Fruit fly (Drosophila melanogaster) ovary, adult (tissue): ENCODE data around the gene CG43373.
"Not testable (repeated sequence)": the region's sequence is repeated elsewhere in the genome, so short reads cannot be mapped to it uniquely, and the experiment has no call there.

Source experiments
- CG17801 ChIP-seq: fragments of 200-800 bp; optimal IDR thresholded peaks from 2 replicates; lab custom pipeline; 2019; ENCODE audit warnings: missing biosample characterization, mild to moderate bottlenecking, missing genetic modification characterization, moderate library complexity; ENCODE audit not compliant: partially characterized antibody

Gene CG43373

DNA sequence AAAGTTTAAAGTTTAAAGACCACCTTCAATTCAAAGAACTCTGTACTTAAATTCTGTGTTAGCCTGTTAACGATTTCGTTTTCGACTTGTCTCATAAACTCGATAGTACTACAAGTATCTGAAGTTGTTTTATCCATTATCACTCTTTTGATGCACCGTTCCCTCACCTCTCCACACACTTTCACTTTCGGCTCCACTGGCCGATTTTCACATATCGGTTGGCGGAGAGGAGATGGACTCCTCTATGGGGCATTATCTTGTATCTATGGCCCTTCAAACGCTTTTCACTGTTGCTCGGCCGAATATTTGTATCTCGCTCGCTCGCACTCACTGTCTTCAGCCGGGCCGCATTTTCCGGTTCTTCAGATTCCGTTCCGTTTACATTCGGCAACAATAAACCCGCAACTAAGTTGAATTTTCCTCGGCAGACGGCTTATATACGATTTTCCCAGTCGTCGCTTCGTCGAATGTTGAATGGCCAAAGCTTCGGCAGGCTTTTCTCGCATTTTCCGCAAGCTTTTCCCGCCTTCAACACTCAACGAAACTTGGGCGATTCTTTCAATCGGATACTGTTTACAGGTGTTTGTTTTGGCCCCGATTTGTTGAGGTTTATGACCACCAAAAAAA is at the start of gene CG43373:
Gene CG43373, minus strand, starts transcription at position 373 of the 627 bp plus-strand sequence.
- TF ChIP-seq CG17801 (GFP tag; lab: Kevin White, UChicago), result no peak

DNA sequence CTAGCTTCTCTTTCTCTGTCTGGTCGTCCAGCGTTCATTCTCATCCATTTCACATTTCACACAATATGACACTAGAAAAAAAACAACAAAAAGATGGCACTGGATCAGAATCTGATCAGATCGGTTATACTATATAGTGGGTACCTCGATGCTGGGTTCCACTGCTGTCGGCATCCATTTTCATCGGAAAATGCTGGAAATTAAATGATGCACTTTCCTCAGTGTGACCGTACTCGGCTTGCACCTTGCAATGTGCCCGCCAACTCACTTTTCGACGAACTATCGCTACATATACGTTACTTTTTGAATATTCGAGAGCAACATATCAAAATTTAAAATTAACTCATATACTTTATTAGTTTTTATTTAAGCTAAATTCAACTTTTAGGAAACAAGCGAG is 47.7 kb upstream of the CG43373 start, which contains the start of gene tra:
Gene tra, minus strand, starts transcription at position 191 of the 400 bp plus-strand sequence.
- TF ChIP-seq CG17801 (GFP tag; lab: Kevin White, UChicago), result no peak

DNA sequence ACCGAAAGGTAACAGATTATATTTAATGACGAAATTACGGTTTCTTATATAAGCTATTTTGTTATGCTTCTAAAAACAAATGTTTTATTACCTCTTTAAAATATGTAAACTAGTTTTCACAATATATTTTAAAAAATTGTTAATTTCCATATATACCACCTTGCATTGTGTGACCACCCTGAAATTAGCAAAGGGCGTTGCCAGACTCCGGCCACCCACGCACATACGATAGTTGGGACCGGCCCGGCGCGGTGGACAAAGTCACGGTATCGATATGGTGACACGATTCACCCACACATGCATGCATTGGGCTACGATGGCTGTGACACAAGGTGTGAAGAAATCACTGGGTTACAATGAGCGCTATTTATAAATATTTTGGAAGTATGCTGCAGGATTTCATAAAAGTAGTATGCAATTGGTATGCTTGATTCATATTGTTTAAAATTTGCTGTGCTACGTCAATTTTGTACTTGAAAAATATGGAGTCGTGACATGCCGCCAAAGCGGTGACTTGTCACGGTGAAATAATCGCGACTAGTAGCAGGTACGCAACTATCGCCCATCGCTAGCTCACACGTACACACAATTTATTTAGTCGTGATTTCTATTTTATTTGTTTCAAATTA is 44.9 kb upstream of the CG43373 start:
- TF ChIP-seq CG17801 (GFP tag; lab: Kevin White, UChicago), result peak; percentile 46

DNA sequence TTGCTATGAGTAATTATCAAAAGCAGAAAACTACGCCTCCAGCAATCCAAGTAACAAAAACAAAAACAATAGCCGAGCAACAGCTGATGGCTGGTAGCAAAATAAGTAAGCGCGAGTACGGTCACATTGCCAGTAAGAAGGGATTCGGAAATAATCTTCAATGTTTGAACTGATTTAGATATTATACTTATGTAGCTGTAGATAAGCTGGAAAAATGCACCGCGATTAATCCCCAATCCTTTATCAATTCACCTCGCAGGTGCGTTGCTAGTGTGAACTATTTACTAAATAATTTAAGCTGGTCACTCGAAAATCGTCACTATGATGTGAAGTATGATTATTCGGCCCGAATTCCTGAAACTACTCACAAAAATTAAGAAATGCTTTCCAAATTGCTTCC is 43.8 kb upstream of the CG43373 start, which contains the start of the genes Syx8 and CG32163:
Gene Syx8, minus strand, starts transcription at position 69 of the 400 bp plus-strand sequence.
Gene CG32163, plus strand, starts transcription at position 169 of the 400 bp plus-strand sequence.
- TF ChIP-seq CG17801 (GFP tag; lab: Kevin White, UChicago), result peak; percentile 29

DNA sequence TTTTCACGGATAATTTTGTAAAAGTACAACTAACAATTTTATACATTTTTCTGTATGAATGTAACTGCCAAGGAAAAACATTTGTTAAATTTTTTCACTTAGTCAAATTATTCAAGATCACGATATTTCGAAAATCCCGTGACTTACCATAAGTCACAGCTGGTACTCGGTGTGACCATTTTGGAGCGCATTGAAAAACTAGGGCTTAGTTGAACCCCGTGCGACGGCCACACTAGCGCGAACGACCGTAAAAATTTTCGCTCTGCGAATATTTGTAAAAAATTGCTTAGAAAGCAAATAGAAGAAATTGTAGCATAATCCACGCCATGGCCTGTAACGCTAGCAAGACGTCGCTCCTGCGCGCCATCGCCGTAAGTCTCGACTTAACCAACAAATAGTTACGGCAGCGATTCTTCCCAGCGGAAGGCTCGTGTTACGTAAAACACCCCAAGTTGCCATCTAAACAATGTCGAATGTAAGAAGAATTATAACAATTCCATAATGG is 41.0 kb upstream of the CG43373 start, which contains the start of gene UQCR-C2:
Gene UQCR-C2, plus strand, starts transcription at position 51 of the 505 bp plus-strand sequence.
- peak; percentile 26 for TF ChIP-seq CG17801 (GFP tag; lab: Kevin White, UChicago)

DNA sequence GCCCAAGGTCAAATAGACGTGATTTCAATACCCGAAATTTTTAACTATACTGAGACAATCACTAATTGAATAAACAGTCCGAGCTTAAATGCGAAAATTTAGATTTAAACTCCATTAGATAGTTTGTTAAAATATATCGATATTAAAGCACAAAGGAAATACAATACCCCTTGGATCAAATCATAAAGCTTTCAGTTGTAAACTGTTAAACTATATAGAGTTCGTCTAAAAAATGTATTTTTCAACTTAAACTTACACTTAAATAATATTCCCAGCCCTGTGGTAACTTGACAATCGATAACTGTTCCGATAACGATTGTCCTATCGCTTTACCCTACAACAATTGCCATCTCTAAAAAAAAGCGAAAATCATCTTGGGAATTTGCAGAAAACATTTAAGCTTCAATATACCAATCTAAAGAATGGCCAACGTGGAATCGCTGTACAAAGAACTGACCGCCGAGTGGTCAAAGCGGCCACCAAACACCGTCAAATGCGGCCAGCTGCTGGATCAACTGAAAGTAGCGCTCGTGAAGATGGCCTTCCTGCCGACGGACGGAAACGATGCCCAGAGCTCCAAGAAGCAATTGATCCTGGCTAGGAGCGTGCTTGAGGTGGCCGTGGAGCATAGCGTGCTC is 39.6 kb upstream of the CG43373 start, which contains the start of gene Rpn12:
Gene Rpn12, plus strand, starts transcription at position 351 of the 638 bp plus-strand sequence.
- TF ChIP-seq CG17801 (GFP tag; lab: Kevin White, UChicago), result peak; percentile 59

DNA sequence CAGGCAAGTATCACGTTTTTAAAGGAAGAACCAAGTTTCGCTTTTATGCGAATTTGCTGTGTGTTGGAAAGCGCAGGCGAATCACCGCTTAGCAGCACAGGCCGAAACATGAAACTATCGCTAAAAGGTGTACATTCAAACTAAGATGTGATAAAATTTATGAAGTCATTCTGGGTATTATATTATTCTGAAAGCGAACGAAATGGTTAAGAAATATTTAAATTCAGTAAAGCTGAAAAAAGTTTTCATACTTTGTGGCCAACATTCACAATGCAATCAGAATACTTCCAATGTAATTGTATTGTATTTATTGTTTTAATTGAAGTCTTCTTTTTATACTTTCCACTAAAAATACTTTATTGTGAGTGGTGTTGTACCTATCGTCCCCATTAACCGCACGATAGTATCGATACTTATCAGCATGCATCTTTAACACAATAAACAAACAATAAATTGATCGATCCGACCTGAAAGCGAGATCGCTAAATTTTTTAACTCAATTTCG is 38.1 kb upstream of the CG43373 start, which contains the start of gene Smn:
Gene Smn, minus strand, starts transcription at position 347 of the 505 bp plus-strand sequence.
- TF ChIP-seq CG17801 (GFP tag; lab: Kevin White, UChicago), result peak; percentile 69

DNA sequence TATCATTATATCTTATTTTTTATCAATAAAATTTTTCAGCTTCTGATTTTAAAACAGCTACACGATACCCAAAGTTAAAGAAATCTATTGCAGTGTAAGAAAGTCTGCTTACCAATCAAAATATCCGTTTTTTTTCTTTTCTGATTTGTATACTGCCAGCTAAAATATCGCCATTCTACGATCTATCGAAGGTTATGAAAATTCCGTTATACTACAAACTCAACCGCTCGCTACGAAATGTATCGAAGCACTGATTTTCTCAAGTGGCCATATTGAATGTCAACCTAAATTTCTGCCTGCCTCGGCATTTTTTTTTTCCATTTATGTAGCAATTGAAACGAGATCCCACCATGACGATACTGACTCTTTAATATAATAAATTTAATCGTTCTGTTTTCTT is 36.9 kb upstream of the CG43373 start, which contains the start of gene nxf2:
Gene nxf2, minus strand, starts transcription at position 258 of the 400 bp plus-strand sequence.
- peak; percentile 42 for TF ChIP-seq CG17801 (GFP tag; lab: Kevin White, UChicago)

DNA sequence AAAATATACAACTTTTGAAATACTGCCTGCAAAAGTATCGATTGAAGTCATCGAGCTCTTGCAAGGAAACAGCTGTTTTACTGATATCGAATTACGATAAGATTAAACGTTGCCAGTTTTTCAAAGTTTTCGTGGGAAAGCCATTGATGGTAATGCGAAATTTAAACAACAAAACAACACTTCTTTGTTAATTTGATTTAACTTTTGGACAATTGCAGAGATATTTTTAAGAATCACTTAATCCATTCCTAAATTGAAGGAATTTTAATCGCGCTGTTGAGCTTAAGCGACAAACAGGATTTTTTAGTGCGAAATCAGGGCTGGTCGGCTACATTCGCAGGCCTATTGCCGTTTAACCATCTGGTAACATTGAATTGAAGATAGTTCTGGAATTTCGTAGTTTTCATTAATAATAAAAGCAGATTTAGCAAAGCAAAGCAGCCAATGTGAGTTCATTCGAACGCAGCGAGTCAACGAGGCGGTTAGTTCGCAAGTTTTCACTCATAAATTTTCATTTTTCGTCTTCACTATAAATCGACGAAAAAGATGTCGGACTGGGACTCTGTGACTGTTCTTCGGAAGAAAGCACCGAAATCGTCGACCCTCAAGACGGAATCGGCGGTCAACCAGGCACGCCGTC is 31.3 kb upstream of the CG43373 start, which contains the start of gene mbf1:
Gene mbf1, plus strand, starts transcription at position 130 of the 640 bp plus-strand sequence.
- no peak for TF ChIP-seq CG17801 (GFP tag; lab: Kevin White, UChicago)

DNA sequence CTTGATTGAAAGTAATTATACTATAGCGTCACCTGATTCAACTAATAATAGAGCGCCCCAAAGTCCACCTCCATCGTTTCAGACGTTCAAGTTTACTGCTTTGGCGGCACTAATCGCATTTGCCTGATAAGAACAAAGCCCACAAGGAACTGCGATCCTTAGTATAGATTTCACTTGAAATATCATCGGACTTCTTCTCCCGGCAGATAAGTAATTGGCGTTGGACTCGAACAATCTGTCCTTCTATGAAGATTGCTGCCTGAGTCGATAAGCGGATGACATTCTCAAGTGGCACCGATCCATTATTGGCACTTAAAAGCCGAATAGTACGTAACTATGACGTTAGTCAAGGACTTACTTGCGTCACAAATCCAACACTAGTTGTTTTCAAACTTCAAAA is 30.1 kb upstream of the CG43373 start, which contains the start of gene Mipp1:
Gene Mipp1, minus strand, starts transcription at position 101 of the 400 bp plus-strand sequence.
- TF ChIP-seq CG17801 (GFP tag; lab: Kevin White, UChicago), result not testable (repeated sequence)

DNA sequence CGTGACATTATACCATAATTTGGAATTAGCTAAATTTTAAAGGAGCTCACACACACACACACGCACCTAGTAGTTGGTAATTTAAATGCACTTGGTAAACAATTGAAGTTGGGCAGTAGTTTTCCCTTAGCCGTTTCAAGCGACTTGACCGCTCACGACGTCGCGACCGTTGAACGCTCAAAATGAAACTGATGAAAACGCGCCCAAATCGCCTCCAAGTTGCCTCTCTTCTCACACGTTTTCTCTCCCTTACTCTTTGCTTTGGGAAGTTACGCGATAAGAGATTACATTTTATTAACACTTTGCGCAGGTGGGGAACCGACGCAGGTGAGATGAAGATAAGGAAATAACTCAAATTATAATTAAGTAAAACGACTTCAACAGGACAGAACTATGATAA is 29.0 kb upstream of the CG43373 start:
- no peak for TF ChIP-seq CG17801 (GFP tag; lab: Kevin White, UChicago)

DNA sequence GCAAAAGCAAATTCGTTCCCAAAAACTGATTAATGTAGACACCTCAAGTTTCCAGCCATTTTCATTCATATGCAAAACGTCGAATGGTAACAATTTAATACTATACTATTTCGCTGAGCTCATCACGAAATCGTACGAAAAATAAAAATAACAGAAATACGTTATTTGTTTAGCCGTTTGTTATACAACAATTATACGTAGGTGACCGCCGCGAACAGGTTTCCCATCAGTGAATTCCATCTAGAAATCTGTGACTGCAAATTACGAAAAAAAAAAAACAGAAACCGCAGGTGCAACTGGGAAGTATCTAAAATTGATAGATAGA is 28.5 kb upstream of the CG43373 start:
- TF ChIP-seq CG17801 (GFP tag; lab: Kevin White, UChicago), result no peak

DNA sequence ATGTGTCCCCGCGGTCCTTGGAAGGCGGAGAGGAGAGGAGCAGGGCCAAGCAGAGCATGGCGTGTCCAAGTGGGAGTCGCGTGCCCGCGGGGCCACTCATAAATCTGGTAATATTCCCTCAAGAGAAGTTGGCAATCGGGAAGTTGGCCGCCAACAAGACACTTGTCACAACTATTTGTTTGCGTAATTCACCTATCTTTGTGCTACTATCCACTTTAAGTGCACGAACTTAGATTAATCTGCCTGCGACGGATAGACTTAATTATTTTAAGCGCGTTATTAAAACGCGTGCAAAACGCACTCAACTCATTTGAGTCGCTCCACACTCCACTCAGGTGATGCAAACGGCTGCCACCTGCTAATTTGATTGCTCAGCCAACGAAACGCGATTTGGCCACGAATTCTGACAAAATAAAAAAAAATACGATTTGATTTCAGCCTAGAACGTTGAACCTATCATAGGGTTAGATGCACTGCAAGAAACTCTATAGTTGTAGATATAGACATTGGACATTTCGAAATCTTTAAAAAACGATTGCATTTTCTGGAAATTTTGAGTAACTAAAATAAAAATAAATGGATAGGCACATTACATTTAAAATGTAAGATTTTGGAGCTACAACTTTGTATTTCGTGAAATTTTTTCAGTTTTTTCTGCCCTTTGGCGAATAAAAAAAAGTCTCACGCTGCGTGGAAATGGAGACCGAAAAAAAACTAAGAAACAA is 28.0 kb upstream of the CG43373 start:
- TF ChIP-seq CG17801 (GFP tag; lab: Kevin White, UChicago), result no peak
